Worm (Caenorhabditis elegans) whole organism, early embryonic: ENCODE results near the gene T26C5.5.

ENCODE experiments used
- B0310.2 ChIP-seq: sonication (generic microtip); optimal IDR thresholded peaks from 2 replicates; lab custom pipeline; 2016; ENCODE audit warnings: mild to moderate bottlenecking, missing genetic modification characterization, missing compliant biosample characterization
- F13C5.2 ChIP-seq: sonication (generic microtip); optimal IDR thresholded peaks from 2 replicates; lab custom pipeline; 2017; ENCODE audit warnings: mild to moderate bottlenecking, missing genetic modification characterization, inconsistent platforms, missing compliant biosample characterization
- ama-1 ChIP-seq: fragments of 150-350 bp; optimal IDR thresholded peaks from 2 replicates; lab custom pipeline; 2014
- ceh-13 ChIP-seq: fragments of 200-800 bp; sonication (Bioruptor generic); optimal IDR thresholded peaks from 2 replicates; lab custom pipeline; 2018; ENCODE audit warnings: mild to moderate bottlenecking, missing genetic modification characterization, missing compliant biosample characterization
- ceh-36 ChIP-seq: sonication (generic microtip); optimal IDR thresholded peaks from 2 replicates; lab custom pipeline; 2016; ENCODE audit warnings: missing genetic modification characterization, inconsistent platforms, missing compliant biosample characterization
- ets-7 ChIP-seq: sonication (generic microtip); optimal IDR thresholded peaks from 2 replicates; lab custom pipeline; 2016; ENCODE audit warnings: missing genotype, missing genetic modification characterization, missing compliant biosample characterization
- flt-1 ChIP-seq: fragments of 200-800 bp; sonication (Bioruptor generic); IDR thresholded peaks from 2 replicates; pipeline ENCODE4 v1.3.6; 2022; ENCODE audit warnings: missing genetic modification characterization, missing compliant biosample characterization
- hmg-4 ChIP-seq: fragments of 200-800 bp; sonication (Bioruptor generic); optimal IDR thresholded peaks from 2 replicates; lab custom pipeline; 2018; ENCODE audit warnings: mild to moderate bottlenecking, missing genetic modification characterization, missing compliant biosample characterization
- sea-1 ChIP-seq: fragments of 200-800 bp; sonication (Bioruptor generic); conservative IDR thresholded peaks from 2 replicates; pipeline ENCODE4 v1.3.6; 2022; ENCODE audit warnings: missing genetic modification characterization, missing compliant biosample characterization
- tra-4 ChIP-seq: sonication (generic microtip); optimal IDR thresholded peaks from 2 replicates; lab custom pipeline; 2017; ENCODE audit warnings: missing genetic modification characterization, missing compliant biosample characterization

ce11 chrII:9258566-9258965 lies 12.0 kb upstream of the T26C5.5 start:
- peak; percentile 1 for TF ChIP-seq ama-1 (lab: Kevin White, UChicago)
- no peak for TF ChIP-seq ets-7 (tag; lab: Kevin White, UChicago)
- TF ChIP-seq tra-4 (tag; lab: Kevin White, UChicago), result no peak
- TF ChIP-seq F13C5.2, result no peak
- TF ChIP-seq flt-1 (GFP tag; lab: Robert Waterston, UW), result no peak
- TF ChIP-seq B0310.2 (tag; lab: Kevin White, UChicago), result no peak
- no peak for TF ChIP-seq hmg-4 (GFP tag; lab: Kevin White, UChicago)
- no peak for TF ChIP-seq ceh-36 (tag; lab: Kevin White, UChicago)
- no peak for TF ChIP-seq sea-1
- no peak for TF ChIP-seq ceh-13 (GFP tag; lab: Kevin White, UChicago)
